Fruit fly (Drosophila melanogaster) whole organism, embryonic: Measurements from ENCODE around the gene Tango5.

Source experiments
- Adf1 ChIP-seq: fragments of 200-800 bp; sonication (Bioruptor generic); IDR thresholded peaks from 2 replicates; pipeline ENCODE4 v1.3.6; 2022; ENCODE audit warnings: missing biosample characterization, missing genetic modification characterization
- CG10209 ChIP-seq: fragments of 200-800 bp; sonication (Bioruptor generic); optimal IDR thresholded peaks from 3 replicates; lab custom pipeline; 2017; ENCODE audit warnings: missing biosample characterization, mild to moderate bottlenecking, missing genetic modification characterization, missing genetic modification reagents
- CG10321 ChIP-seq: fragments of 200-800 bp; sonication (Bioruptor generic); IDR thresholded peaks from 2 replicates; pipeline ENCODE4 v1.3.6; 2022; ENCODE audit warnings: missing biosample characterization, missing genetic modification characterization
- CG10543 ChIP-seq: fragments of 200-800 bp; sonication (Bioruptor generic); optimal IDR thresholded peaks from 3 replicates; lab custom pipeline; 2017; ENCODE audit warnings: missing biosample characterization, mild to moderate bottlenecking, missing genetic modification characterization, moderate library complexity
- CG13287 ChIP-seq: fragments of 200-800 bp; sonication (Bioruptor generic); IDR thresholded peaks from 2 replicates; pipeline ENCODE4 v1.3.6; 2022; ENCODE audit warnings: missing biosample characterization, missing genetic modification characterization; ENCODE audit not compliant: partially characterized antibody
- CG17359 ChIP-seq: fragments of 200-800 bp; sonication (Bioruptor generic); optimal IDR thresholded peaks from 3 replicates; lab custom pipeline; 2018; ENCODE audit warnings: missing biosample characterization, mild to moderate bottlenecking, missing genetic modification characterization, moderate library complexity
- CG2129 ChIP-seq: fragments of 200-800 bp; sonication (Bioruptor generic); IDR thresholded peaks from 2 replicates; pipeline ENCODE4 v1.3.6; 2022; ENCODE audit warnings: missing biosample characterization, missing genetic modification characterization; ENCODE audit not compliant: partially characterized antibody
- CG2199 ChIP-seq: fragments of 200-800 bp; sonication (Bioruptor generic); IDR thresholded peaks from 3 replicates; pipeline ENCODE4 v1.3.6; 2022; ENCODE audit warnings: missing biosample characterization, missing genetic modification characterization
- CG2712 ChIP-seq: fragments of 200-800 bp; optimal IDR thresholded peaks from 3 replicates; lab custom pipeline; 2019; ENCODE audit warnings: missing biosample characterization, mild to moderate bottlenecking, missing genetic modification characterization, moderate library complexity
- CG3838 ChIP-seq: fragments of 200-800 bp; sonication (Bioruptor generic); optimal IDR thresholded peaks from 3 replicates; lab custom pipeline; 2016; ENCODE audit warnings: missing biosample characterization, missing genetic modification characterization
- CG4360 ChIP-seq: fragments of 200-800 bp; sonication (Bioruptor generic); IDR thresholded peaks from 2 replicates; pipeline ENCODE4 v1.3.6; 2022; ENCODE audit warnings: missing biosample characterization, missing genetic modification characterization
- CG4707 ChIP-seq: fragments of 200-800 bp; sonication (Bioruptor generic); optimal IDR thresholded peaks from 2 replicates; lab custom pipeline; 2018; ENCODE audit warnings: missing biosample characterization, mild to moderate bottlenecking, missing genetic modification characterization, moderate library complexity
- CG5180 ChIP-seq: fragments of 200-800 bp; sonication (Bioruptor generic); optimal IDR thresholded peaks from 3 replicates; lab custom pipeline; 2017; ENCODE audit warnings: missing biosample characterization, missing genetic modification characterization, mild to moderate bottlenecking, moderate library complexity, missing genetic modification reagents
- CG8290 ChIP-seq, 3 experiments: fragments of 200-800 bp; sonication (Bioruptor generic); optimal IDR thresholded peaks; 2 replicates each; lab custom pipeline; 2016 to 2019; ENCODE audit warnings: missing biosample characterization in 3 of 3, missing genetic modification characterization in 3 of 3, mild to moderate bottlenecking in 2 of 3, moderate library complexity in 1 of 3
- CG8924 ChIP-seq: fragments of 200-800 bp; optimal IDR thresholded peaks from 3 replicates; lab custom pipeline; 2019; ENCODE audit warnings: missing biosample characterization, mild to moderate bottlenecking, missing genetic modification characterization, moderate library complexity
- D ChIP-seq, 2 experiments: fragments of 200-800 bp in 1 of 2; fragments of >200 bp in 1 of 2; sonication (Bioruptor generic) in 1 of 2; optimal IDR thresholded peaks; 2 replicates in 1 of 2; 3 replicates in 1 of 2; lab custom pipeline; 2017; ENCODE audit warnings: mild to moderate bottlenecking in 1 of 2, missing biosample characterization in 1 of 2, missing genetic modification characterization in 1 of 2, missing genetic modification reagents in 1 of 2
- Deaf1 ChIP-seq: fragments of 200-800 bp; optimal IDR thresholded peaks from 3 replicates; lab custom pipeline; 2019; ENCODE audit warnings: missing biosample characterization, mild to moderate bottlenecking, missing genetic modification characterization, moderate library complexity
- Fer2 ChIP-seq: fragments of 200-800 bp; sonication (Bioruptor generic); optimal IDR thresholded peaks from 2 replicates; lab custom pipeline; 2018; ENCODE audit warnings: missing biosample characterization, mild to moderate bottlenecking, missing genetic modification characterization, moderate library complexity
- HLHmδ ChIP-seq: fragments of 200-800 bp; sonication (Bioruptor generic); optimal IDR thresholded peaks from 2 replicates; lab custom pipeline; 2018; ENCODE audit warnings: missing biosample characterization, mild to moderate bottlenecking, missing genetic modification characterization, moderate library complexity
- Hr78 ChIP-seq, 2 experiments: fragments of 200-800 bp in 1 of 2; fragments of >200 bp in 1 of 2; sonication (Bioruptor generic) in 1 of 2; optimal IDR thresholded peaks; 2 replicates each; lab custom pipeline; 2017 to 2019; ENCODE audit warnings: missing biosample characterization in 2 of 2, missing genetic modification characterization in 2 of 2, mild to moderate bottlenecking in 1 of 2, moderate library complexity in 1 of 2
- Xrp1 ChIP-seq: fragments of 200-800 bp; sonication (Bioruptor generic); IDR thresholded peaks from 2 replicates; pipeline ENCODE4 v1.3.6; 2022; ENCODE audit warnings: missing biosample characterization, missing genetic modification characterization
- abd-A ChIP-seq: fragments of 200-800 bp; sonication (Bioruptor generic); optimal IDR thresholded peaks from 3 replicates; lab custom pipeline; 2019; ENCODE audit warnings: missing biosample characterization, mild to moderate bottlenecking, missing genetic modification characterization, moderate library complexity
- cas ChIP-seq: fragments of 200-800 bp; sonication (Bioruptor generic); IDR thresholded peaks from 2 replicates; pipeline ENCODE4 v1.3.6; 2022; ENCODE audit warnings: missing biosample characterization, missing genetic modification characterization
- cg ChIP-seq: fragments of 200-800 bp; sonication (Bioruptor generic); optimal IDR thresholded peaks from 3 replicates; lab custom pipeline; 2019; ENCODE audit warnings: missing biosample characterization, mild to moderate bottlenecking, missing genetic modification characterization, moderate library complexity
- chinmo ChIP-seq: fragments of 200-800 bp; sonication (Bioruptor generic); IDR thresholded peaks from 4 replicates; pipeline ENCODE4 v1.3.6; 2022; ENCODE audit warnings: missing biosample characterization, missing genetic modification characterization; ENCODE audit not compliant: partially characterized antibody
- crol ChIP-seq: fragments of 200-800 bp; sonication (Bioruptor generic); IDR thresholded peaks from 2 replicates; pipeline ENCODE4 v1.3.6; 2022; ENCODE audit warnings: missing biosample characterization, missing genetic modification characterization
- da ChIP-seq: fragments of 200-800 bp; sonication (Bioruptor generic); optimal IDR thresholded peaks from 2 replicates; lab custom pipeline; 2016; ENCODE audit warnings: missing biosample characterization, missing genetic modification characterization
- dm ChIP-seq: fragments of 200-800 bp; sonication (Bioruptor generic); optimal IDR thresholded peaks from 3 replicates; lab custom pipeline; 2016; ENCODE audit warnings: missing biosample characterization, missing genetic modification characterization
- eyg ChIP-seq: fragments of 200-800 bp; sonication (Bioruptor generic); optimal IDR thresholded peaks from 3 replicates; lab custom pipeline; 2016; ENCODE audit warnings: missing biosample characterization, missing genetic modification characterization
- gce ChIP-seq: fragments of 200-800 bp; sonication (Bioruptor generic); IDR thresholded peaks from 3 replicates; pipeline ENCODE4 v1.3.6; 2022; ENCODE audit warnings: missing biosample characterization, missing genetic modification characterization
- kni ChIP-seq: fragments of 200-800 bp; sonication (Bioruptor generic); optimal IDR thresholded peaks from 3 replicates; lab custom pipeline; 2017; ENCODE audit warnings: mild to moderate bottlenecking, missing biosample characterization, missing genetic modification reagents, missing genetic modification characterization
- lbe ChIP-seq: fragments of 200-800 bp; sonication (Bioruptor generic); optimal IDR thresholded peaks from 2 replicates; lab custom pipeline; 2016; ENCODE audit warnings: missing biosample characterization, mild to moderate bottlenecking, missing genetic modification characterization
- lov ChIP-seq, 2 experiments: fragments of 200-800 bp in 1 of 2; fragments of >200 bp in 1 of 2; sonication (Bioruptor generic) in 1 of 2; IDR thresholded peaks in 1 of 2; optimal IDR thresholded peaks in 1 of 2; 2 replicates in 1 of 2; 3 replicates in 1 of 2; pipeline versions ENCODE4 v1.3.6 to Lab custom; 2017 to 2022; ENCODE audit warnings: missing biosample characterization in 1 of 2, missing genetic modification characterization in 1 of 2
- mirr ChIP-seq: fragments of 200-800 bp; sonication (Bioruptor generic); optimal IDR thresholded peaks from 3 replicates; lab custom pipeline; 2018; ENCODE audit warnings: missing biosample characterization, mild to moderate bottlenecking, missing genetic modification characterization
- nom ChIP-seq: fragments of 200-800 bp; sonication (Bioruptor generic); optimal IDR thresholded peaks from 2 replicates; lab custom pipeline; 2017; ENCODE audit warnings: missing biosample characterization, missing genetic modification characterization, mild to moderate bottlenecking, moderate library complexity, missing genetic modification reagents
- pb ChIP-seq: fragments of 200-800 bp; sonication (Bioruptor generic); optimal IDR thresholded peaks from 3 replicates; lab custom pipeline; 2016; ENCODE audit warnings: missing biosample characterization, missing genetic modification characterization
- pzg ChIP-seq: fragments of 200-800 bp; sonication (Bioruptor generic); optimal IDR thresholded peaks from 3 replicates; lab custom pipeline; 2018; ENCODE audit warnings: missing biosample characterization, mild to moderate bottlenecking, missing genetic modification characterization, moderate library complexity
- seq ChIP-seq: fragments of 200-800 bp; sonication (Bioruptor generic); IDR thresholded peaks from 2 replicates; pipeline ENCODE4 v1.3.6; 2022; ENCODE audit warnings: missing biosample characterization, missing genetic modification characterization
- sim ChIP-seq: fragments of 200-800 bp; sonication (Bioruptor generic); IDR thresholded peaks from 2 replicates; pipeline ENCODE4 v1.3.6; 2022; ENCODE audit warnings: missing biosample characterization, missing genetic modification characterization
- slbo ChIP-seq: fragments of 200-800 bp; sonication (Bioruptor generic); IDR thresholded peaks from 2 replicates; pipeline ENCODE4 v1.3.6; 2022; ENCODE audit warnings: missing biosample characterization, missing genetic modification characterization
- sqz ChIP-seq: fragments of 200-800 bp; sonication (Bioruptor generic); optimal IDR thresholded peaks from 3 replicates; lab custom pipeline; 2018; ENCODE audit warnings: missing biosample characterization, mild to moderate bottlenecking, missing genetic modification characterization
- sr ChIP-seq: fragments of 200-800 bp; sonication (Bioruptor generic); IDR thresholded peaks from 3 replicates; pipeline ENCODE4 v1.3.6; 2022; ENCODE audit warnings: missing biosample characterization, missing genetic modification characterization
- unc-4 ChIP-seq: fragments of 200-800 bp; sonication (Bioruptor generic); IDR thresholded peaks from 2 replicates; pipeline ENCODE4 v1.3.6; 2022; ENCODE audit warnings: missing biosample characterization, missing genetic modification characterization; ENCODE audit not compliant: partially characterized antibody
- usp ChIP-seq: fragments of >200 bp; optimal IDR thresholded peaks from 2 replicates; lab custom pipeline; 2017; ENCODE audit warnings: missing biosample characterization, missing genetic modification characterization
- zen2 ChIP-seq: fragments of 200-800 bp; sonication (Bioruptor generic); IDR thresholded peaks from 3 replicates; pipeline ENCODE4 v1.3.6; 2022; ENCODE audit warnings: missing biosample characterization, missing genetic modification characterization; ENCODE audit not compliant: partially characterized antibody
- zfh1 ChIP-seq: fragments of 200-800 bp; sonication (Bioruptor generic); IDR thresholded peaks from 3 replicates; pipeline ENCODE4 v1.3.6; 2022; ENCODE audit warnings: missing biosample characterization, missing genetic modification characterization

Tango5 gene

dm6 chrX:10738835-10739371 lies 25.3 kb downstream of the Tango5 start (continued):
- TF ChIP-seq CG4360 (GFP tag; lab: Robert Waterston, UW) (no peak), Fer2 (tag; lab: Kevin White, UChicago) (no peak), lbe (GFP tag; lab: Kevin White, UChicago) (peak; percentile 31), sr (GFP tag; lab: Robert Waterston, UW) (0 out of 3 replicates have a peak, but pooled peaks have one; percentile 17), sqz (GFP tag; lab: Kevin White, UChicago) (peak; percentile 94), nom (peak; percentile 38), kni (peak; percentile 57), CG10321 (peak; percentile 37; the same call in 1 of the 2 replicates), CG4707 (GFP tag; lab: Kevin White, UChicago) (peak; percentile 9), lov (optimal IDR thresholded peaks at IDR 0.05; lab: Kevin White, UChicago) (no peak), lov (GFP tag; IDR thresholded peaks at IDR 0.05; lab: Robert Waterston, UW) (no peak), abd-A (tag; lab: Kevin White, UChicago) (peak; percentile 39), sim (GFP tag; lab: Robert Waterston, UW) (0 out of 2 replicates have a peak, but pooled peaks have one; percentile 34), crol (GFP tag; lab: Robert Waterston, UW) (peak; percentile 93), eyg (GFP tag; lab: Kevin White, UChicago) (peak; percentile 3), chinmo (GFP tag; lab: Robert Waterston, UW) (peak; percentile 79; the same call in 2 of the 4 replicates), Deaf1 (tag; lab: Kevin White, UChicago) (peak; percentile 15), CG8290 (GFP tag; optimal IDR thresholded peaks at IDR 0.05; lab: Kevin White, UChicago) (peak; percentile 17), CG8290 (tag; optimal IDR thresholded peaks at IDR 0.05; lab: Kevin White, UChicago) (peak in 1 of 2 experiments; percentile 30), CG2199 (GFP tag; lab: Robert Waterston, UW) (0 out of 3 replicates have a peak, but pooled peaks have one; percentile 24), CG13287 (peak; percentile 12; the same call in 1 of the 2 replicates), gce (peak; percentile 27; the same call in 1 of the 3 replicates), Xrp1 (GFP tag; lab: Robert Waterston, UW) (0 out of 2 replicates have a peak, but pooled peaks have one; percentile 5), zen2 (GFP tag; lab: Robert Waterston, UW) (peak; percentile 23; the same call in 2 of the 3 replicates), CG3838 (GFP tag; lab: Kevin White, UChicago) (peak; percentile 73), cas (no peak), CG2129 (GFP tag; lab: Robert Waterston, UW) (no peak), mirr (GFP tag; lab: Kevin White, UChicago) (peak; percentile 4), CG5180 (GFP tag; lab: Kevin White, UChicago) (peak; percentile 85), dm (GFP tag; lab: Kevin White, UChicago) (peak; percentile 19), da (GFP tag; lab: Kevin White, UChicago) (no peak), CG2712 (peak; percentile 13), Adf1 (GFP tag; lab: Robert Waterston, UW) (peak; percentile 46), D (optimal IDR thresholded peaks at IDR 0.05; lab: Kevin White, UChicago) (no peak), D (GFP tag; optimal IDR thresholded peaks at IDR 0.05; lab: Kevin White, UChicago) (peak; percentile 50), cg (GFP tag; lab: Kevin White, UChicago) (peak; percentile 29), CG10209 (peak; percentile 64), unc-4 (GFP tag; lab: Robert Waterston, UW) (no peak), slbo (GFP tag; lab: Robert Waterston, UW) (peak; percentile 29; the same call in 1 of the 2 replicates), HLHmδ (peak; percentile 69), CG10543 (GFP tag; lab: Kevin White, UChicago) (peak; percentile 62), seq (no peak), zfh1 (GFP tag; lab: Robert Waterston, UW) (0 out of 3 replicates have a peak, but pooled peaks have one; percentile 32), pb (GFP tag; lab: Kevin White, UChicago) (peak; percentile 1), usp (no peak), Hr78 (GFP tag; optimal IDR thresholded peaks at IDR 0.05; lab: Kevin White, UChicago) (peak in 1 of 2 experiments; percentile 19), CG17359 (tag; lab: Kevin White, UChicago) (peak; percentile 53), CG8924 (tag; lab: Kevin White, UChicago) (peak; percentile 13), pzg (GFP tag; lab: Kevin White, UChicago) (no peak)
